Fruit fly (Drosophila melanogaster): Measurements from ENCODE around the gene CG9175.

CG9175 gene

dm6 chr2L:6078757-6079351, 19.9 kb downstream of the CG9175 start (continued):
- TF ChIP-seq MTF-1 (GFP tag; optimal IDR thresholded peaks at IDR 0.05; ENCODE audit: borderline replicate concordance) (no peak), CG13894 (tag; optimal IDR thresholded peaks at IDR 0.05) (no peak), chinmo (GFP tag; IDR thresholded peaks at IDR 0.05; ENCODE audit: partially characterized antibody) (0 out of 4 replicates have a peak, but pooled peaks have one; percentile 23), CG11723 (GFP tag; optimal IDR thresholded peaks at IDR 0.05) (peak; percentile 20), D19B (GFP tag; optimal IDR thresholded peaks at IDR 0.05) (no peak), Spps (tag; optimal IDR thresholded peaks at IDR 0.05) (no peak), Hmx (GFP tag; optimal IDR thresholded peaks at IDR 0.05) (no peak), Aef1 (GFP tag; IDR thresholded peaks at IDR 0.05) (no peak), kay (GFP tag; optimal IDR thresholded peaks at IDR 0.05) (no peak), Dip2 (GFP tag; IDR thresholded peaks at IDR 0.05) (no peak), stwl (tag; optimal IDR thresholded peaks at IDR 0.05) (peak; percentile 64), Stat92E (GFP tag; optimal IDR thresholded peaks at IDR 0.05) (peak in 1 of 3 experiments; percentile 47), CG11085 (GFP tag; IDR thresholded peaks at IDR 0.05) (no peak), Med (GFP tag) (peak; percentile 77), lmd (GFP tag; IDR thresholded peaks at IDR 0.05) (no peak), CG17568 (GFP tag; optimal IDR thresholded peaks at IDR 0.05) (no peak), CG9817 (tag; optimal IDR thresholded peaks at IDR 0.05) (no peak), pum (GFP tag; optimal IDR thresholded peaks at IDR 0.05) (no peak), Deaf1 (tag; optimal IDR thresholded peaks at IDR 0.05) (peak; percentile 53), CG30431 (GFP tag; optimal IDR thresholded peaks at IDR 0.05) (no peak), zen (tag; optimal IDR thresholded peaks at IDR 0.05) (peak; percentile 82), CG15601 (tag; optimal IDR thresholded peaks at IDR 0.05) (no peak), chn (GFP tag; optimal IDR thresholded peaks at IDR 0.05) (peak; percentile 69), Doc2 (GFP tag; IDR thresholded peaks at IDR 0.05) (no peak), CG32532 (GFP tag; IDR thresholded peaks at IDR 0.05) (no peak), ci (GFP tag; IDR thresholded peaks at IDR 0.05) (no peak; the same call in 2 of the 3 replicates), CG12155 (GFP tag; optimal IDR thresholded peaks at IDR 0.05) (peak; percentile 96), CG17328 (GFP tag; IDR thresholded peaks at IDR 0.05) (no peak), gsb (GFP tag; IDR thresholded peaks at IDR 0.05) (no peak), CG43689 (GFP tag; IDR thresholded peaks at IDR 0.05) (no peak), CG1233 (GFP tag; optimal IDR thresholded peaks at IDR 0.05) (no peak), CG1602 (GFP tag; optimal IDR thresholded peaks at IDR 0.05) (no peak), MESR4 (GFP tag; optimal IDR thresholded peaks at IDR 0.05) (no peak), CG2875 (GFP tag; optimal IDR thresholded peaks at IDR 0.05) (peak; percentile 11), usp (GFP tag; optimal IDR thresholded peaks at IDR 0.05) (peak; percentile 34), Dek (tag; optimal IDR thresholded peaks at IDR 0.05) (no peak), Eip74EF (GFP tag; optimal IDR thresholded peaks at IDR 0.05) (no peak), pnt (GFP tag; optimal IDR thresholded peaks at IDR 0.05) (no peak), sug (tag; optimal IDR thresholded peaks at IDR 0.05) (no peak), Poxn (GFP tag; IDR thresholded peaks at IDR 0.05) (no peak), Doc3 (GFP tag; IDR thresholded peaks at IDR 0.05; ENCODE audit: partially characterized antibody) (no peak), D19A (tag; optimal IDR thresholded peaks at IDR 0.05) (peak; percentile 30), Vsx1 (GFP tag; optimal IDR thresholded peaks at IDR 0.05) (no peak), Mes4 (GFP tag; optimal IDR thresholded peaks at IDR 0.05) (no peak), CG18262 (tag; optimal IDR thresholded peaks at IDR 0.05) (peak; percentile 5), CG2889 (GFP tag; IDR thresholded peaks at IDR 0.05) (no peak), Sox102F (GFP tag; optimal IDR thresholded peaks at IDR 0.05) (no peak), CG11695 (GFP tag; IDR thresholded peaks at IDR 0.05) (no peak), org-1 (GFP tag; optimal IDR thresholded peaks at IDR 0.05) (no peak), mam (GFP tag; optimal IDR thresholded peaks at IDR 0.05) (no peak)
